Worm (Caenorhabditis elegans): ENCODE results near the gene fbl-1.

DNA sequence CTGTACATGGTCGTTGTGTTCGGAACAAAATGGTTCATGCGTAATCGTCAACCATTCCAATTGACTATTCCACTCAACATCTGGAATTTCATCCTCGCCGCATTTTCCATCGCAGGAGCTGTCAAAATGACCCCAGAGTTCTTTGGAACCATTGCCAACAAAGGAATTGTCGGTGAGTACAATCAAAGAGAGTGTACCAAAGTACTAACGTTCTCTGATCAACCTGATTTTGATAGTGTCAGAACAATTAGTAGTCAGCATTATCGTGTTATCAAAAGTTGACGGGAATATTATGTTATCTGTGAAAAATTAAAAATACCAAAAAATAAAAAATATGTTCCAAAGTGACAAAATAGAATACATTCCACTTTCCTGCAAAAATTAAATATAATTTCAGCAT, 13.6 kb upstream of the fbl-1 start:
- no peak for TF ChIP-seq ztf-11 (tag; optimal IDR thresholded peaks at IDR 0.05)
- TF ChIP-seq mab-5 (tag; optimal IDR thresholded peaks at IDR 0.05), result no peak
- no peak for TF ChIP-seq lin-13 (tag; optimal IDR thresholded peaks at IDR 0.05)
- no peak for TF ChIP-seq hlh-1 (tag; optimal IDR thresholded peaks at IDR 0.05)
- TF ChIP-seq nhr-237 (tag; optimal IDR thresholded peaks at IDR 0.05), result no peak
- TF ChIP-seq unc-39 (tag; optimal IDR thresholded peaks at IDR 0.05), result no peak
- TF ChIP-seq unc-62 (GFP tag; optimal IDR thresholded peaks at IDR 0.05), result no peak
- TF ChIP-seq ceh-43 (GFP tag; optimal IDR thresholded peaks at IDR 0.05), result no peak
- no peak for TF ChIP-seq mep-1 (tag; optimal IDR thresholded peaks at IDR 0.05)
- no peak for TF ChIP-seq nhr-28 (tag; optimal IDR thresholded peaks at IDR 0.05)
- no peak for TF ChIP-seq nhr-2 (tag; optimal IDR thresholded peaks at IDR 0.05)
- TF ChIP-seq ceh-83 (GFP tag; optimal IDR thresholded peaks at IDR 0.05), result no peak
